Worm (Caenorhabditis elegans) whole organism, late embryonic: ENCODE data around the gene bbs-4.

Source experiments
- C38D4.7 ChIP-seq: fragments of 200-800 bp; sonication (Bioruptor generic); optimal IDR thresholded peaks from 2 replicates; lab custom pipeline; 2018; ENCODE audit warnings: mild to moderate bottlenecking, missing genetic modification characterization, moderate library complexity, missing compliant biosample characterization
- K09A11.1 ChIP-seq: sonication (generic microtip); optimal IDR thresholded peaks from 2 replicates; lab custom pipeline; 2017; ENCODE audit warnings: antibody characterized with exemption, mild to moderate bottlenecking, missing genetic modification characterization, missing compliant biosample characterization; ENCODE audit not compliant: insufficient read depth
- Y22D7AL.16 ChIP-seq: sonication (generic microtip); optimal IDR thresholded peaks from 2 replicates; lab custom pipeline; 2016; ENCODE audit warnings: missing genetic modification characterization, missing compliant biosample characterization
- ahr-1 ChIP-seq: sonication (generic microtip); optimal IDR thresholded peaks from 2 replicates; lab custom pipeline; 2016; ENCODE audit warnings: missing genetic modification characterization, missing compliant biosample characterization
- ceh-14 ChIP-seq: sonication (generic microtip); optimal IDR thresholded peaks from 2 replicates; lab custom pipeline; 2016; ENCODE audit warnings: missing genotype, missing genetic modification characterization, missing compliant biosample characterization
- ceh-18 ChIP-seq: sonication (generic microtip); optimal IDR thresholded peaks from 2 replicates; lab custom pipeline; 2016; ENCODE audit warnings: missing genetic modification characterization, missing compliant biosample characterization
- ceh-22 ChIP-seq: sonication (generic microtip); optimal IDR thresholded peaks from 2 replicates; lab custom pipeline; 2017; ENCODE audit warnings: missing biosample characterization, missing genetic modification characterization
- ceh-24 ChIP-seq: sonication (generic microtip); optimal IDR thresholded peaks from 2 replicates; lab custom pipeline; 2016; ENCODE audit warnings: mild to moderate bottlenecking, missing genetic modification characterization, missing compliant biosample characterization
- ceh-30 ChIP-seq: fragments of 150-350 bp; optimal IDR thresholded peaks from 2 replicates; lab custom pipeline; 2014; ENCODE audit warnings: missing biosample characterization, missing genetic modification characterization
- ceh-31 ChIP-seq: sonication (generic microtip); optimal IDR thresholded peaks from 2 replicates; lab custom pipeline; 2016; ENCODE audit warnings: missing genetic modification characterization, missing compliant biosample characterization
- ceh-34 ChIP-seq: sonication (generic microtip); optimal IDR thresholded peaks from 2 replicates; lab custom pipeline; 2016; ENCODE audit warnings: mild to moderate bottlenecking, missing genetic modification characterization, missing compliant biosample characterization
- ceh-45 ChIP-seq: fragments of 200-800 bp; sonication (Bioruptor generic); IDR thresholded peaks from 2 replicates; pipeline ENCODE4 v1.3.6; 2022; ENCODE audit warnings: missing genetic modification reagents, missing genetic modification characterization, missing compliant biosample characterization
- ceh-6 ChIP-seq: fragments of 200-800 bp; sonication (Bioruptor generic); optimal IDR thresholded peaks from 2 replicates; lab custom pipeline; 2018; ENCODE audit warnings: mild to moderate bottlenecking, missing genetic modification characterization, missing compliant biosample characterization
- che-1 ChIP-seq: sonication (generic microtip); optimal IDR thresholded peaks from 2 replicates; lab custom pipeline; 2016; ENCODE audit warnings: mild to moderate bottlenecking, missing genetic modification characterization, missing compliant biosample characterization
- dmd-4 ChIP-seq: sonication (generic microtip); optimal IDR thresholded peaks from 2 replicates; lab custom pipeline; 2016; ENCODE audit warnings: borderline replicate concordance, missing genetic modification characterization, missing compliant biosample characterization
- dve-1 ChIP-seq: sonication (generic microtip); optimal IDR thresholded peaks from 2 replicates; lab custom pipeline; 2017; ENCODE audit warnings: antibody characterized with exemption, mild to moderate bottlenecking, missing genetic modification characterization, missing compliant biosample characterization
- ets-4 ChIP-seq: sonication (generic microtip); optimal IDR thresholded peaks from 2 replicates; lab custom pipeline; 2016; ENCODE audit warnings: missing genetic modification characterization, missing compliant biosample characterization
- eyg-1 ChIP-seq: sonication (generic microtip); optimal IDR thresholded peaks from 2 replicates; lab custom pipeline; 2016; ENCODE audit warnings: missing genotype, missing genetic modification characterization, missing compliant biosample characterization
- fkh-10 ChIP-seq: fragments of 150-350 bp; optimal IDR thresholded peaks from 2 replicates; lab custom pipeline; 2014; ENCODE audit warnings: missing biosample characterization, missing genetic modification reagents, missing genetic modification characterization
- fkh-6 ChIP-seq: sonication (generic microtip); optimal IDR thresholded peaks from 2 replicates; lab custom pipeline; 2016; ENCODE audit warnings: missing genetic modification characterization, missing compliant biosample characterization
- hlh-13 ChIP-seq: fragments of 200-800 bp; sonication (Bioruptor generic); optimal IDR thresholded peaks from 2 replicates; lab custom pipeline; 2018; ENCODE audit warnings: mild to moderate bottlenecking, missing genetic modification characterization, missing compliant biosample characterization
- hlh-30 ChIP-seq: sonication (generic microtip); optimal IDR thresholded peaks from 2 replicates; lab custom pipeline; 2017; ENCODE audit warnings: antibody characterized with exemption, missing genetic modification characterization, missing compliant biosample characterization; ENCODE audit not compliant: insufficient read depth
- hlh-6 ChIP-seq: sonication (generic microtip); optimal IDR thresholded peaks from 2 replicates; lab custom pipeline; 2016; ENCODE audit warnings: missing genotype, missing genetic modification characterization, missing compliant biosample characterization
- lim-6 ChIP-seq: sonication (generic microtip); optimal IDR thresholded peaks from 2 replicates; lab custom pipeline; 2016; ENCODE audit warnings: missing genetic modification characterization, missing compliant biosample characterization
- mec-3 ChIP-seq: sonication (generic microtip); optimal IDR thresholded peaks from 2 replicates; lab custom pipeline; 2016; ENCODE audit warnings: borderline replicate concordance, missing genetic modification characterization, missing compliant biosample characterization
- nfya-1 ChIP-seq: sonication (generic microtip); optimal IDR thresholded peaks from 2 replicates; lab custom pipeline; 2017; ENCODE audit warnings: missing genetic modification characterization, mild to moderate bottlenecking, missing compliant biosample characterization, antibody characterized with exemption, moderate library complexity
- nhr-11 ChIP-seq: fragments of 150-350 bp; optimal IDR thresholded peaks from 2 replicates; lab custom pipeline; 2014; ENCODE audit warnings: missing biosample characterization, missing genetic modification characterization
- odd-2 ChIP-seq: sonication (generic microtip); optimal IDR thresholded peaks from 2 replicates; lab custom pipeline; 2017; ENCODE audit warnings: antibody characterized with exemption, mild to moderate bottlenecking, missing genetic modification characterization, missing compliant biosample characterization
- pag-3 ChIP-seq: sonication (generic microtip); optimal IDR thresholded peaks from 2 replicates; lab custom pipeline; 2016; ENCODE audit warnings: missing compliant biosample characterization, missing genetic modification characterization, borderline replicate concordance
- pat-9 ChIP-seq: fragments of 200-800 bp; sonication (Bioruptor generic); optimal IDR thresholded peaks from 2 replicates; lab custom pipeline; 2018; ENCODE audit warnings: mild to moderate bottlenecking, missing genetic modification characterization, moderate library complexity, missing compliant biosample characterization
- pqm-1 ChIP-seq: sonication (generic microtip); optimal IDR thresholded peaks from 2 replicates; lab custom pipeline; 2016; ENCODE audit warnings: missing genetic modification characterization, missing compliant biosample characterization
- pros-1 ChIP-seq: fragments of 150-350 bp; optimal IDR thresholded peaks from 2 replicates; lab custom pipeline; 2014; ENCODE audit warnings: missing biosample characterization, missing genetic modification reagents, missing genetic modification characterization
- ref-2 ChIP-seq: sonication (generic microtip); optimal IDR thresholded peaks from 2 replicates; lab custom pipeline; 2016; ENCODE audit warnings: missing genetic modification characterization, missing compliant biosample characterization
- rnt-1 ChIP-seq: sonication (generic microtip); optimal IDR thresholded peaks from 2 replicates; lab custom pipeline; 2016; ENCODE audit warnings: missing genetic modification characterization, missing compliant biosample characterization
- sox-4 ChIP-seq: sonication (generic microtip); optimal IDR thresholded peaks from 2 replicates; lab custom pipeline; 2017; ENCODE audit warnings: mild to moderate bottlenecking, missing genetic modification characterization, inconsistent platforms, missing compliant biosample characterization
- syd-9 ChIP-seq: sonication (generic microtip); optimal IDR thresholded peaks from 2 replicates; lab custom pipeline; 2016; ENCODE audit warnings: mild to moderate bottlenecking, missing genetic modification characterization, moderate library complexity, missing compliant biosample characterization
- tbx-2 ChIP-seq: sonication (generic microtip); optimal IDR thresholded peaks from 2 replicates; lab custom pipeline; 2016; ENCODE audit warnings: missing genetic modification characterization, missing compliant biosample characterization
- tbx-7 ChIP-seq: sonication (generic microtip); optimal IDR thresholded peaks from 2 replicates; lab custom pipeline; 2016; ENCODE audit warnings: missing genotype, missing genetic modification characterization, missing compliant biosample characterization
- unc-42 ChIP-seq: sonication (generic microtip); optimal IDR thresholded peaks from 2 replicates; lab custom pipeline; 2016; ENCODE audit warnings: missing genotype, missing genetic modification characterization, missing compliant biosample characterization
- unc-55 ChIP-seq: sonication (generic microtip); optimal IDR thresholded peaks from 2 replicates; lab custom pipeline; 2017; ENCODE audit warnings: missing biosample characterization, missing genetic modification reagents, missing genetic modification characterization
- unc-86 ChIP-seq: sonication (generic microtip); optimal IDR thresholded peaks from 2 replicates; lab custom pipeline; 2016; ENCODE audit warnings: missing genetic modification characterization, missing compliant biosample characterization

Gene bbs-4

DNA sequence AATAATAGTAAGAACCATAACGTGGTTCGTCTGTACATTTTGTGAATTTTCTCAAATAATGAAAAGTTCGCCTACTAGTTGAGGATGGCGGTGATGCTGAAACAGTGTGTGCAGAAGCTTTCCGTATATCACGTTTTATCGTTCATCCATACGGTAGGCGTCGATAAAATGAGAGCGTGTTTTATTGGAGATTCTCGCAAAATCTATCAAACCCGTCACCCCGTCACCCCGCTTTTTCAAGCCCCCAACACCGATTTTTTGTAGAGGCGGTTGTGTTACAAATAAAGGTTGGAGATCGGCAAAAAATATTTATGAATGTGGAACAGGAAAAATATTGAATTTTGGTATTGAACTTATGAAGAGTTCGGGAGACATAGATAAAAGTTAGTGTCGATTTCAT lies 3.3 kb downstream of the bbs-4 start, which contains the start of gene clec-161:
TSS of gene clec-161 (minus strand) at position 101 of the 400 bp plus-strand sequence.
- TF ChIP-seq nhr-11 (tag; lab: Kevin White, UChicago) (no peak), ceh-18 (tag; lab: Kevin White, UChicago) (no peak), sox-4 (tag; lab: Kevin White, UChicago) (no peak), nfya-1 (tag; lab: Kevin White, UChicago) (no peak), unc-55 (GFP tag; lab: Kevin White, UChicago) (no peak), eyg-1 (no peak), ceh-6 (GFP tag; lab: Kevin White, UChicago) (no peak), C38D4.7 (GFP tag; lab: Kevin White, UChicago) (no peak), pat-9 (tag; lab: Kevin White, UChicago) (no peak)
- TF ChIP-seq, all 69 proteins: peak for 0

DNA sequence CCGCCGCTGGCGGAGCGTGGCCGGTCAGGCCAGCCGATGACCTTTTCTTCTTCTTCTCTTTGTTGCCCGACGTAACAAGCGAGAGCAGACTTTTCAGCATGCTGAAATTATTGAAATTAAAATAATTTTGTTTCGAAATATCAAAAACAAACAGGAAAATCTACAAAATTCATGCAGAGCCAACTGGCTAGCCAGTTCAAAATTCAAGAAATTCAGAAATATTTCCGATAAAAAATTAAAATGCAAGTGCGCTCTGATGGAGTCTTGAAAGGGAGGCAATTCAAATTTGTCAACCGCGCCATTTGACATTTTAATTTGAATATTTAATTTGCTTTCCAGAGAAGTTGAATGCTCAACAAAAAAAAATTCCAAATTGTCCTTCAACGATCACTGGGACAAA lies 11.4 kb downstream of the bbs-4 start, which contains the start of gene F58A4.2:
TSS of gene F58A4.2 (minus strand) at position 101 of the 400 bp plus-strand sequence.
- no peak for TF ChIP-seq lim-6 (tag; lab: Kevin White, UChicago)
- TF ChIP-seq syd-9 (tag; lab: Kevin White, UChicago), result no peak
- no peak for TF ChIP-seq ceh-31 (tag; lab: Kevin White, UChicago)
- TF ChIP-seq pag-3 (tag; lab: Kevin White, UChicago), result no peak
- no peak for TF ChIP-seq ceh-22 (tag; lab: Kevin White, UChicago)
- no peak for TF ChIP-seq ref-2
- TF ChIP-seq, all 69 proteins: peak for 0

DNA sequence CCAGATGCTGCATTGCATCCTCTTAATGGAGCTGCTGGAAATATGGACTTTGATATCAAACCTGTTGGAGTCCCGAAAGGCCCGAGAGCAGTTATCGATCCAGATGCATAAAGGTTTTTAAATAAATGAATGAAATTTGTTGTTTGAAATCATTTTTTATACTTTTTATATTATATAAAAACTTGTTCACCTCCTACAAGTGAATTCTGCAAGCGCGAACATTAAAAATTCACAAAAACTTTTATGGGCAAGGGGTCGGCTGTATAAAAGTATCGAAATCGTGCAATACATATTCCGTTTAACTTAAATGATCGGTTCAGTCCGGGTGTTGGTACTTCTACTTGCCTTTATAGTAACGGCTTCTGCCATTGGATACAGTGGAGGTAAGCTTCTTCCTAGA lies 13.8 kb downstream of the bbs-4 start, which contains the start of gene F58A4.1:
TSS of gene F58A4.1 (plus strand) at position 301 of the 400 bp plus-strand sequence.
- TF ChIP-seq unc-42, result no peak
- TF ChIP-seq dmd-4 (tag; lab: Kevin White, UChicago), result no peak
- no peak for TF ChIP-seq nfya-1 (tag; lab: Kevin White, UChicago)
- no peak for TF ChIP-seq Y22D7AL.16 (tag; lab: Kevin White, UChicago)
- TF ChIP-seq fkh-6 (tag; lab: Kevin White, UChicago), result no peak
- no peak for TF ChIP-seq dve-1
- no peak for TF ChIP-seq ceh-45
- no peak for TF ChIP-seq hlh-30 (tag; lab: Kevin White, UChicago)
- TF ChIP-seq pros-1 (tag; lab: Kevin White, UChicago), result no peak
- TF ChIP-seq che-1, result no peak
- no peak for TF ChIP-seq ahr-1 (tag; lab: Kevin White, UChicago)
- no peak for TF ChIP-seq ref-2
- TF ChIP-seq rnt-1, result no peak
- no peak for TF ChIP-seq hlh-13
- no peak for TF ChIP-seq ceh-30 (tag; lab: Kevin White, UChicago)
- no peak for TF ChIP-seq hlh-6 (tag; lab: Kevin White, UChicago)
- no peak for TF ChIP-seq tbx-2
- TF ChIP-seq eyg-1, result no peak
- no peak for TF ChIP-seq pqm-1

DNA sequence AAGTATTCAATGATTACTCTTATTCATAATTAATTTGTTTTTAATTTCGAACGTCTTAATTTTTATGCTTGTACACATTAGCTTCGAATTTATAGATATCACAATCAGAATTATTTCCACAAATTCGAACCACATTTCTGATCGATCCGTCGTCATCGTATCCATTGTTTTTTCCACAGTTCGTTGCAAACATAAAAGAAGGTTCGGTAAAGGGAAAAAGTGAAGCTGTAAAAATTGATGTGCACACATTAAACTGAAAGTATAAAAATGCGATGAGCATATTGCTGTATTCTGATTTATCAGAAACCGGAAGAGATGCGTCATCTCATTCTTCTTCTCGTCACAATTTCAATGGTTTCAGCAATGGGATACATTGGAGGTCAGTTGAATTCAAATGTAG lies 15.0 kb downstream of the bbs-4 start, which contains the start of gene C48B4.12:
TSS of gene C48B4.12 (plus strand) at position 301 of the 400 bp plus-strand sequence.
- TF ChIP-seq K09A11.1 (no peak), fkh-10 (GFP tag; lab: Kevin White, UChicago) (no peak), dve-1 (no peak), ceh-34 (tag; lab: Kevin White, UChicago) (no peak), hlh-6 (tag; lab: Kevin White, UChicago) (no peak), unc-86 (tag; lab: Kevin White, UChicago) (no peak), mec-3 (tag; lab: Kevin White, UChicago) (no peak), tbx-7 (no peak), ceh-24 (no peak), ceh-14 (no peak), odd-2 (tag; lab: Kevin White, UChicago) (no peak), ets-4 (tag; lab: Kevin White, UChicago) (no peak)
